Fruit fly (Drosophila melanogaster): ENCODE results near the gene CG13901.

- TF ChIP-seq Gug (GFP tag; IDR thresholded peaks at IDR 0.05) (0 out of 4 replicates have a peak, but pooled peaks have one; percentile 3), CG15696 (tag; optimal IDR thresholded peaks at IDR 0.05) (no peak), CG1832 (GFP tag; optimal IDR thresholded peaks at IDR 0.05) (no peak), CG10654 (GFP tag; optimal IDR thresholded peaks at IDR 0.05) (no peak)
These were observed 32.9 kb downstream of the CG13901 start for dm6 chr3L:804557-805260.

All from whole organism, embryonic.